Fruit fly (Drosophila melanogaster) whole organism, embryonic: ENCODE results near the gene CG6689.

Experiments
- Antp ChIP-seq: fragments of 200-800 bp; sonication (Bioruptor generic); optimal IDR thresholded peaks from 3 replicates; lab custom pipeline; 2016; ENCODE audit warnings: missing biosample characterization, missing genetic modification characterization
- CG10543 ChIP-seq: fragments of 200-800 bp; sonication (Bioruptor generic); optimal IDR thresholded peaks from 3 replicates; lab custom pipeline; 2017; ENCODE audit warnings: missing biosample characterization, mild to moderate bottlenecking, missing genetic modification characterization, moderate library complexity
- CG10959 ChIP-seq: fragments of 200-800 bp; sonication (Bioruptor generic); IDR thresholded peaks from 2 replicates; pipeline ENCODE4 v1.3.6; 2022; ENCODE audit warnings: missing biosample characterization, missing genetic modification characterization
- CG12236 ChIP-seq: fragments of 200-800 bp; sonication (Bioruptor generic); optimal IDR thresholded peaks from 2 replicates; lab custom pipeline; 2016; ENCODE audit warnings: missing biosample characterization, missing genetic modification characterization
- CG12942 ChIP-seq: fragments of 200-800 bp; sonication (Bioruptor generic); optimal IDR thresholded peaks from 3 replicates; lab custom pipeline; 2016; ENCODE audit warnings: missing biosample characterization, missing genetic modification characterization
- CG13123 ChIP-seq: fragments of 200-800 bp; sonication (Bioruptor generic); optimal IDR thresholded peaks from 2 replicates; lab custom pipeline; 2016; ENCODE audit warnings: missing biosample characterization, missing genetic modification characterization
- CG14014 ChIP-seq: fragments of 200-800 bp; sonication (Bioruptor generic); IDR thresholded peaks from 2 replicates; pipeline ENCODE4 v1.3.6; 2022; ENCODE audit warnings: missing biosample characterization, missing genetic modification characterization
- CG15011 ChIP-seq: fragments of 200-800 bp; sonication (Bioruptor generic); optimal IDR thresholded peaks from 3 replicates; lab custom pipeline; 2018; ENCODE audit warnings: missing biosample characterization, mild to moderate bottlenecking, missing genetic modification characterization
- CG15073 ChIP-seq: fragments of 200-800 bp; sonication (Bioruptor generic); optimal IDR thresholded peaks from 2 replicates; lab custom pipeline; 2016; ENCODE audit warnings: missing biosample characterization, missing genetic modification characterization
- CG1529 ChIP-seq: fragments of 200-800 bp; sonication (Bioruptor generic); optimal IDR thresholded peaks from 3 replicates; lab custom pipeline; 2018; ENCODE audit warnings: missing biosample characterization, missing genetic modification characterization
- CG15696 ChIP-seq: fragments of 200-800 bp; sonication (Bioruptor generic); optimal IDR thresholded peaks from 2 replicates; lab custom pipeline; 2019; ENCODE audit warnings: missing biosample characterization, mild to moderate bottlenecking, missing genetic modification characterization, moderate library complexity
- CG2129 ChIP-seq: fragments of 200-800 bp; sonication (Bioruptor generic); IDR thresholded peaks from 2 replicates; pipeline ENCODE4 v1.3.6; 2022; ENCODE audit warnings: missing biosample characterization, missing genetic modification characterization; ENCODE audit not compliant: partially characterized antibody
- CG2202 ChIP-seq: fragments of 200-800 bp; sonication (Bioruptor generic); optimal IDR thresholded peaks from 2 replicates; lab custom pipeline; 2018; ENCODE audit warnings: missing biosample characterization, mild to moderate bottlenecking, missing genetic modification characterization
- CG30403 ChIP-seq: fragments of 200-800 bp; sonication (Bioruptor generic); optimal IDR thresholded peaks from 3 replicates; lab custom pipeline; 2016; ENCODE audit warnings: missing biosample characterization, missing genetic modification characterization
- CG7786 ChIP-seq: fragments of 200-800 bp; sonication (Bioruptor generic); optimal IDR thresholded peaks from 2 replicates; lab custom pipeline; 2016; ENCODE audit warnings: missing biosample characterization, missing genetic modification characterization
- CG7928 ChIP-seq: fragments of 200-800 bp; sonication (Bioruptor generic); optimal IDR thresholded peaks from 2 replicates; lab custom pipeline; 2017; ENCODE audit warnings: missing biosample characterization, mild to moderate bottlenecking, missing genetic modification characterization
- CG7987 ChIP-seq: fragments of 200-800 bp; sonication (Bioruptor generic); optimal IDR thresholded peaks from 2 replicates; lab custom pipeline; 2018; ENCODE audit warnings: missing biosample characterization, mild to moderate bottlenecking, missing genetic modification characterization, moderate library complexity
- CG8290 ChIP-seq, 3 experiments: fragments of 200-800 bp; sonication (Bioruptor generic); optimal IDR thresholded peaks; 2 replicates each; lab custom pipeline; 2016 to 2019; ENCODE audit warnings: missing biosample characterization in 3 of 3, missing genetic modification characterization in 3 of 3, mild to moderate bottlenecking in 2 of 3, moderate library complexity in 1 of 3
- CG8359 ChIP-seq: fragments of 200-800 bp; sonication (Bioruptor generic); optimal IDR thresholded peaks from 2 replicates; lab custom pipeline; 2017; ENCODE audit warnings: missing biosample characterization, mild to moderate bottlenecking, missing genetic modification characterization, borderline replicate concordance
- CG9876 ChIP-seq: fragments of 200-800 bp; sonication (Bioruptor generic); optimal IDR thresholded peaks from 2 replicates; lab custom pipeline; 2016; ENCODE audit warnings: missing biosample characterization, missing genetic modification characterization
- CG9932 ChIP-seq: fragments of 200-800 bp; sonication (Bioruptor generic); IDR thresholded peaks from 2 replicates; pipeline ENCODE4 v1.3.6; 2022; ENCODE audit warnings: missing biosample characterization, missing genetic modification characterization
- CoRest ChIP-seq: fragments of 200-800 bp; sonication (Bioruptor generic); optimal IDR thresholded peaks from 3 replicates; lab custom pipeline; 2018; ENCODE audit warnings: missing biosample characterization, mild to moderate bottlenecking, missing genetic modification characterization, moderate library complexity
- Doc2 ChIP-seq: fragments of 200-800 bp; sonication (Bioruptor generic); IDR thresholded peaks from 2 replicates; pipeline ENCODE4 v1.3.6; 2022; ENCODE audit warnings: missing biosample characterization, missing genetic modification characterization
- Doc3 ChIP-seq: fragments of 200-800 bp; sonication (Bioruptor generic); IDR thresholded peaks from 3 replicates; pipeline ENCODE4 v1.3.6; 2022; ENCODE audit warnings: missing biosample characterization, missing genetic modification characterization; ENCODE audit not compliant: partially characterized antibody
- E2f1 ChIP-seq: fragments of 200-800 bp; sonication (Bioruptor generic); IDR thresholded peaks from 2 replicates; pipeline ENCODE4 v1.3.6; 2022; ENCODE audit warnings: missing biosample characterization, missing genetic modification characterization
- Fer1 ChIP-seq: fragments of 200-800 bp; sonication (Bioruptor generic); optimal IDR thresholded peaks from 2 replicates; lab custom pipeline; 2017; ENCODE audit warnings: missing biosample characterization, mild to moderate bottlenecking, missing genetic modification characterization
- Kr ChIP-seq: fragments of 200-800 bp; sonication (Bioruptor generic); optimal IDR thresholded peaks from 2 replicates; lab custom pipeline; 2017; ENCODE audit warnings: missing biosample characterization, mild to moderate bottlenecking, missing genetic modification characterization
- MBD-R2 ChIP-seq: fragments of 200-800 bp; sonication (Bioruptor generic); IDR thresholded peaks from 2 replicates; pipeline ENCODE4 v1.3.6; 2022; ENCODE audit warnings: missing biosample characterization, missing genetic modification characterization
- MTF-1 ChIP-seq: fragments of 200-800 bp; sonication (Bioruptor generic); optimal IDR thresholded peaks from 2 replicates; lab custom pipeline; 2018; ENCODE audit warnings: missing biosample characterization, mild to moderate bottlenecking, missing genetic modification characterization, borderline replicate concordance
- NC2β ChIP-seq: fragments of 200-800 bp; sonication (Bioruptor generic); optimal IDR thresholded peaks from 2 replicates; lab custom pipeline; 2016; ENCODE audit warnings: missing biosample characterization, missing genetic modification characterization
- Scr ChIP-seq: fragments of 200-800 bp; sonication (Bioruptor generic); IDR thresholded peaks from 2 replicates; pipeline ENCODE4 v1.3.6; 2022; ENCODE audit warnings: missing biosample characterization, missing genetic modification characterization; ENCODE audit not compliant: partially characterized antibody
- Spps ChIP-seq: fragments of 200-800 bp; sonication (Bioruptor generic); optimal IDR thresholded peaks from 2 replicates; lab custom pipeline; 2018; ENCODE audit warnings: missing biosample characterization, mild to moderate bottlenecking, missing genetic modification characterization
- Stat92E ChIP-seq, 3 experiments: fragments of >200 bp in 2 of 3; fragments of 200-800 bp in 1 of 3; sonication (Bioruptor generic) in 1 of 3; optimal IDR thresholded peaks; 2 replicates each; lab custom pipeline; 2017 to 2019; ENCODE audit warnings: missing biosample characterization in 3 of 3, missing genetic modification characterization in 3 of 3, mild to moderate bottlenecking in 1 of 3, moderate library complexity in 1 of 3
- Tbp ChIP-seq: fragments of >200 bp; optimal IDR thresholded peaks from 2 replicates; lab custom pipeline; 2018; ENCODE audit warnings: missing biosample characterization, missing genetic modification characterization
- bab2 ChIP-seq: fragments of 200-800 bp; sonication (Bioruptor generic); optimal IDR thresholded peaks from 2 replicates; lab custom pipeline; 2016; ENCODE audit warnings: missing biosample characterization, missing genetic modification characterization
- bbx ChIP-seq: fragments of 200-800 bp; sonication (Bioruptor generic); IDR thresholded peaks from 2 replicates; pipeline ENCODE4 v1.3.6; 2022; ENCODE audit warnings: missing biosample characterization, missing genetic modification characterization; ENCODE audit not compliant: partially characterized antibody
- br ChIP-seq: fragments of >200 bp; optimal IDR thresholded peaks from 2 replicates; lab custom pipeline; 2017
- croc ChIP-seq: fragments of 200-800 bp; sonication (Bioruptor generic); conservative IDR thresholded peaks from 3 replicates; pipeline ENCODE4 v1.3.6; 2022; ENCODE audit warnings: missing biosample characterization, missing genetic modification characterization
- crol ChIP-seq: fragments of 200-800 bp; sonication (Bioruptor generic); IDR thresholded peaks from 2 replicates; pipeline ENCODE4 v1.3.6; 2022; ENCODE audit warnings: missing biosample characterization, missing genetic modification characterization
- dimm ChIP-seq: fragments of 200-800 bp; sonication (Bioruptor generic); IDR thresholded peaks from 2 replicates; pipeline ENCODE4 v1.3.6; 2022; ENCODE audit warnings: missing biosample characterization, missing genetic modification characterization
- mld ChIP-seq: fragments of 200-800 bp; sonication (Bioruptor generic); IDR thresholded peaks from 3 replicates; pipeline ENCODE4 v1.3.6; 2022; ENCODE audit warnings: missing biosample characterization, missing genetic modification characterization; ENCODE audit not compliant: partially characterized antibody
- pita ChIP-seq: fragments of 200-800 bp; sonication (Bioruptor generic); optimal IDR thresholded peaks from 2 replicates; lab custom pipeline; 2017; ENCODE audit warnings: missing biosample characterization, mild to moderate bottlenecking, missing genetic modification characterization
- pros ChIP-seq: fragments of 200-800 bp; sonication (Bioruptor generic); optimal IDR thresholded peaks from 3 replicates; lab custom pipeline; 2019; ENCODE audit warnings: missing biosample characterization, mild to moderate bottlenecking, missing genetic modification characterization, moderate library complexity
- schlank ChIP-seq: fragments of 200-800 bp; sonication (Bioruptor generic); optimal IDR thresholded peaks from 2 replicates; lab custom pipeline; 2018; ENCODE audit warnings: missing biosample characterization, mild to moderate bottlenecking, missing genetic modification characterization
- sim ChIP-seq: fragments of 200-800 bp; sonication (Bioruptor generic); IDR thresholded peaks from 2 replicates; pipeline ENCODE4 v1.3.6; 2022; ENCODE audit warnings: missing biosample characterization, missing genetic modification characterization
- unpg ChIP-seq: fragments of 200-800 bp; sonication (Bioruptor generic); optimal IDR thresholded peaks from 3 replicates; lab custom pipeline; 2018; ENCODE audit warnings: missing biosample characterization, mild to moderate bottlenecking, missing genetic modification characterization, moderate library complexity
- usp ChIP-seq: fragments of >200 bp; optimal IDR thresholded peaks from 2 replicates; lab custom pipeline; 2017; ENCODE audit warnings: missing biosample characterization, missing genetic modification characterization
- vvl ChIP-seq: fragments of 200-800 bp; sonication (Bioruptor generic); IDR thresholded peaks from 2 replicates; pipeline ENCODE4 v1.3.6; 2022; ENCODE audit warnings: missing biosample characterization, missing genetic modification characterization
- zf30C ChIP-seq: fragments of 200-800 bp; sonication (Bioruptor generic); optimal IDR thresholded peaks from 3 replicates; lab custom pipeline; 2018; ENCODE audit warnings: missing biosample characterization, mild to moderate bottlenecking, missing genetic modification characterization

Gene CG6689

DNA sequence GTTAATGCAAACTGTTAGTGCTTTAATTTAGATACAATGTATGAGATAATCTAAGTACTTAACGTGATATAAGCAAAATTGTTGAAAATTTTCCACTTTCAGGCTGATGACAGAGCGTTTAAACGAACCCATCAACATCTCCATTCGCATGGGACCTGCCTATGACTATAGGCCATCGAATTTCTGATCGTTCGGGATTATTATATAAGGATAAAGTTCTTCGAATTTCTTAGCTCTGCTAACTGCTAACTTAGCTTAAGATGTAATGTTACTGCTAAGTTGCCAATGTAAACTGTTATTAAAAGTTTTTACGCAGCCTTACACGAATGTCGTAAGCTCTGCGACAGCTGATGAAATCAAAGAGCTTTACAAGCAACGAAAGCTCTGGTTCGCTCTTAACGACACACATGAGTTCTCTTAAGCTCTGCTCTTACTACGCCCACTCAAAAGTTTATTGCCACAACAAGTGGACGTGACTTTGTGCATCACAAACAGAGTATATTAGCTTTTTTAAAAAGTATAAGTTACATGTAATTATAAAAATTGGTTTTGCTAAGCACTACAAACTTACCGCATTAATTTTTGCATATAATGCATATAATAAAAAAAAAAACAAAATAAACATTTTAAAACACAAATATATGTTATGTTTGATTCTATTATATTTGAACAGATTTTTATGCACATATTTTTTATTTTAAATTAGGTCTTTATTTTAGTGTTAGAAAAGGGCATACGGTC is 23.0 kb downstream of the CG6689 start (continued):
- TF ChIP-seq schlank (tag; lab: Kevin White, UChicago) = peak; percentile 89
- TF ChIP-seq bab2 = peak; percentile 98
- peak; percentile 84 for TF ChIP-seq MTF-1 (GFP tag; lab: Kevin White, UChicago)
- TF ChIP-seq bbx = no peak; the same call in 1 of the 2 replicates
- peak; percentile 84 for TF ChIP-seq CG10959 (GFP tag; lab: Robert Waterston, UW)
- peak; percentile 98 for TF ChIP-seq CG9932 (GFP tag; lab: Robert Waterston, UW)
- TF ChIP-seq usp (GFP tag; lab: Kevin White, UChicago) = no peak
- peak; percentile 92 for TF ChIP-seq CG2202 (tag; lab: Kevin White, UChicago)
- TF ChIP-seq mld (GFP tag; lab: Robert Waterston, UW) = no peak
- TF ChIP-seq CG14014 = peak; percentile 98
- TF ChIP-seq Fer1 (GFP tag; lab: Kevin White, UChicago) = peak; percentile 99
- TF ChIP-seq Doc3 (GFP tag; lab: Robert Waterston, UW) = no peak
- peak; percentile 98 for TF ChIP-seq vvl (GFP tag; lab: Robert Waterston, UW)
- peak; percentile 98 for TF ChIP-seq CG15011 (GFP tag; lab: Kevin White, UChicago)
- TF ChIP-seq CG13123 = peak; percentile 94
- peak; percentile 100 for TF ChIP-seq CoRest
- no peak for TF ChIP-seq br (lab: Kevin White, UChicago)
- TF ChIP-seq MBD-R2 (GFP tag; lab: Robert Waterston, UW) = peak; percentile 94
- TF ChIP-seq CG7786 = peak; percentile 86
- peak; percentile 92 for TF ChIP-seq sim (GFP tag; lab: Robert Waterston, UW)
- TF ChIP-seq CG12236 (GFP tag; lab: Kevin White, UChicago) = peak; percentile 31
- TF ChIP-seq CG15696 (tag; lab: Kevin White, UChicago) = peak; percentile 90
- TF ChIP-seq zf30C = no peak
- TF ChIP-seq Kr (GFP tag; lab: Kevin White, UChicago) = no peak
- peak in 1 of 3 experiments; percentile 99 for TF ChIP-seq Stat92E (GFP tag; optimal IDR thresholded peaks at IDR 0.05; lab: Kevin White, UChicago)
- peak; percentile 98 for TF ChIP-seq E2f1 (GFP tag; lab: Robert Waterston, UW)
- peak; percentile 97 for TF ChIP-seq CG1529 (GFP tag; lab: Kevin White, UChicago)
- TF ChIP-seq Tbp (GFP tag; lab: Kevin White, UChicago) = no peak
- TF ChIP-seq Antp (GFP tag; lab: Kevin White, UChicago) = peak; percentile 79
- no peak for TF ChIP-seq CG2129 (GFP tag; lab: Robert Waterston, UW)
- TF ChIP-seq CG10543 (GFP tag; lab: Kevin White, UChicago) = peak; percentile 97
- TF ChIP-seq pita (GFP tag; lab: Kevin White, UChicago) = no peak
- TF ChIP-seq Doc2 (GFP tag; lab: Robert Waterston, UW) = peak; percentile 93
- peak; percentile 73 for TF ChIP-seq crol (GFP tag; lab: Robert Waterston, UW)
- peak; percentile 91 for TF ChIP-seq CG8290 (GFP tag; optimal IDR thresholded peaks at IDR 0.05; lab: Kevin White, UChicago)
- peak; percentile 77 to 84 for TF ChIP-seq CG8290 (tag; optimal IDR thresholded peaks at IDR 0.05; lab: Kevin White, UChicago)
- TF ChIP-seq NC2β (GFP tag; lab: Kevin White, UChicago) = peak; percentile 55
- peak; percentile 64 for TF ChIP-seq CG9876
- TF ChIP-seq CG7928 (GFP tag; lab: Kevin White, UChicago) = peak; percentile 80
- TF ChIP-seq CG8359 (GFP tag; lab: Kevin White, UChicago) = peak; percentile 93
- TF ChIP-seq unpg (GFP tag; lab: Kevin White, UChicago) = peak; percentile 98
- peak; percentile 99 for TF ChIP-seq croc
- TF ChIP-seq Spps (tag; lab: Kevin White, UChicago) = peak; percentile 94
- TF ChIP-seq CG7987 (GFP tag; lab: Kevin White, UChicago) = peak; percentile 93
- TF ChIP-seq CG30403 (GFP tag; lab: Kevin White, UChicago) = peak; percentile 99
- no peak for TF ChIP-seq Scr (GFP tag; lab: Robert Waterston, UW)
- peak; percentile 70 for TF ChIP-seq CG15073 (GFP tag; lab: Kevin White, UChicago)
- TF ChIP-seq CG12942 (GFP tag; lab: Kevin White, UChicago) = peak; percentile 95
- TF ChIP-seq dimm (GFP tag; lab: Robert Waterston, UW) = peak; percentile 94
- TF ChIP-seq pros (GFP tag; lab: Kevin White, UChicago) = peak; percentile 77
